Worm (Caenorhabditis elegans): Measurements from ENCODE around the gene T19C3.3.
A peak's percentile ranks its signal among the peaks of the same experiment; 100 is the strongest.

T19C3.3 gene

ce11 chrIII:595449-595848, 18.9 kb downstream of the T19C3.3 start:
- TF ChIP-seq nhr-12 (tag; optimal IDR thresholded peaks at IDR 0.05) (no peak), swsn-7 (tag; optimal IDR thresholded peaks at IDR 0.05) (no peak), hlh-4 (tag; optimal IDR thresholded peaks at IDR 0.05) (no peak), lin-35 (GFP tag; optimal IDR thresholded peaks at IDR 0.05) (no peak), hlh-17 (GFP tag; optimal IDR thresholded peaks at IDR 0.05; ENCODE audit: borderline replicate concordance) (no peak), snpc-4 (tag; optimal IDR thresholded peaks at IDR 0.05) (no peak), pax-3 (tag; optimal IDR thresholded peaks at IDR 0.05) (no peak), lir-3 (tag; optimal IDR thresholded peaks at IDR 0.05; ENCODE audit: poor library complexity) (no peak)

DNA sequence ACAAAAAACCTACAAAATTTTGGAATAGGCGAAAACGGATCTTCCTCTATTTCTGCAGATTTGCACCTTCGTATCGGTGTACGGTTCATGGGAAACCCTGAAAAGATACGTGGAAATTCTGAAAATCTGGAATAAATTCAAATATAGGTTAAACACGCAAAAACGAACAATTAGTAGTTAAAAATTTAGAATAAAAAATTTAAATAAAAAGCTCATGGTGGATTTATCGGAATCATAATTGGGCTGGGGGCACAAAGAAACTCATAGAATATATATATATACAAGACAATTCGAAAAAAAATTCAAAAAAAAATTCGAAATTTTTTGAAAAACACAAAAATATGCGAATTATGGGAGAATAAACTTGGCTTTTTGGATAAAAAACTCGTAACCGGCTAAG, 27.3 kb downstream of the T19C3.3 start, which contains the start of gene helq-1:
TSS of gene helq-1 (minus strand) at position 101 of the 400 bp plus-strand sequence.
- TF ChIP-seq swsn-7 (tag; optimal IDR thresholded peaks at IDR 0.05) (no peak), unc-130 (tag; optimal IDR thresholded peaks at IDR 0.05) (no peak), alr-1 (tag; optimal IDR thresholded peaks at IDR 0.05; ENCODE audit: borderline replicate concordance) (no peak)

DNA sequence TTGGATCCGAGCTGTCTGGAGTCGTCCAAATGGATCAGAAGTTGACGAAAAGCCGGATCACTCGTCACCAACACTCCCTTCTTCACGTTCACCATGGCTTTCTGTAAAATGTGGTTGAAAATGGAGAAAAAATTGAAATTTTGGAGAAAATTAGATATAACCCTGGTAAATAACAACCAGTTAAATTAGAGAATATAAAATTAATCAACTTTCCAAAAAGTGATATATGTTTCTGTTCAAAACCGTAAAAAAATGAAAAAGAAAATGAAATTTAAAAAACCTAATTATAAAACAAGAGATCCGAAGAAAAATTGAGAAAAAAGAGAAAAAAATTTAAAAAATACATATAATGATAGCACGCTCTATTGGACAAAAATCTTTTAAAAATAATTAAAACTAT, 36.9 kb downstream of the T19C3.3 start, which contains the start of gene gtf-2H5:
TSS of gene gtf-2H5 (minus strand) at position 101 of the 400 bp plus-strand sequence.
- no peak for TF ChIP-seq pqm-1 (tag; optimal IDR thresholded peaks at IDR 0.05)

DNA sequence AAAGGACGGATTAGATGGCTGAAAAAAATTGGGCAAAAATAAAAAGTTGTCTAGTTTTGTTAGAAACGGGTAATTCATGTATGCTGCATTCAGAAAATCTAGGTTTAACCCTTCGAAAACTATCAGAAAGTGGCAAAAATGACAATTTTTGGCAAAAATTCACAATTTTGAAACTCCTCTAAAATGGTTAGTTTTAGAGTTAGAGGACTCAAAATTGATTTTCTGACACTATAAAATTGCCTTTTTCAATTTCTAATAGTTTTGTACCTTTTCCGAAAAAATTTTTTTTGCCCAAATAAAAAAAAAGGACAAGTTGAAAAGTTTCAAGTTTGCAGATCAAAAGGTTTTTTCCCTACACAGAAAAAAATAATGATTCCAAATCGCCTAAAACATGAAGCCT, 37.8 kb downstream of the T19C3.3 start:
- TF ChIP-seq unc-86 (tag; optimal IDR thresholded peaks at IDR 0.05) = no peak
- no peak for TF ChIP-seq rnt-1 (tag; optimal IDR thresholded peaks at IDR 0.05)
- TF ChIP-seq fkh-10 (GFP tag; optimal IDR thresholded peaks at IDR 0.05) = no peak
- TF ChIP-seq nhr-47 (tag; optimal IDR thresholded peaks at IDR 0.05) = no peak

DNA sequence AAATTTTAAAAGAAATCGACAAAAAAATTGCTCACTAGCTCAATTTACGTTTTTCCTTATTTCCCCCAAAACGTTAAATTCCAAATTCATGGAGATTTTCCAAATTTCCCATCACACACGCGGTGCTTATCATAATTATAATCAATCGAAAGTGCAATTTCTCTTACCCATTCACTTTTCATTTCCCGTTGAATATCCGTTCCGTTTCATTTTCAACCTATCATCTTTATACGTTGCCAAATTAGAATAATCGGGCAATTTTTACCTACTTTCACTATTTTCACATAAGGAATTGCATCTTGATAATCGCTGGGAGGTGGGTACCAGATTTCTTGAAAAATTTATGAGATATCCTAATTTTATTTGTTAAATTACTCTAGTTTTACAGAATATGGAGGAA, 45.5 kb downstream of the T19C3.3 start:
- TF ChIP-seq ces-1 (GFP tag; optimal IDR thresholded peaks at IDR 0.05) = no peak
- no peak for TF ChIP-seq isw-1 (GFP tag; IDR thresholded peaks at IDR 0.05)
- TF ChIP-seq efl-3 (GFP tag; optimal IDR thresholded peaks at IDR 0.05) = no peak
- TF ChIP-seq blmp-1 (tag; optimal IDR thresholded peaks at IDR 0.05) = peak; percentile 85

DNA sequence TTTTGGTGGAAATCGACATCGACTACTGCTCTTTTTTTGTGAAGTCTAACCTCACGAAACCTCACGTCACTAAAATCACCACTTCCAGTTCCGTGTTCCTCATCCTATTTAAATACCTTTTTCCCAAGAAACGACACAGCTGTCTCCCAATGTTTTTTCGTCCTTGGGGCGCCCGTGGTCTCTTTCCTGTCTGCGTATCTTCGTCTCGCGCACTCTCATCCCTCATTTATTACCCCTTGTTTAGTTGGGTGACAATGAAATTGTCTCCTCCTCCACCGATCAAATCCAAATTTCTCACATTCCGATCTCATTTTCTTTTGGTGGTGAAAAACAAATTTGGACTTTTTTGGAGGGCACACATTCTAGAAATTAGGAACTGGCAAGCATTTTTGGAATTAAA, 49.6 kb downstream of the T19C3.3 start:
- TF ChIP-seq aha-1 (tag; optimal IDR thresholded peaks at IDR 0.05) = no peak
- no peak for TF ChIP-seq lin-39 (tag; optimal IDR thresholded peaks at IDR 0.05)
- no peak for TF ChIP-seq egl-13 (tag; optimal IDR thresholded peaks at IDR 0.05)
- TF ChIP-seq sup-37 (GFP tag; optimal IDR thresholded peaks at IDR 0.05) = no peak
- peak; percentile 51 for TF ChIP-seq mep-1 (tag; optimal IDR thresholded peaks at IDR 0.05)
- TF ChIP-seq dsc-1 (tag; optimal IDR thresholded peaks at IDR 0.05) = no peak
- no peak for TF ChIP-seq nhr-47 (tag; optimal IDR thresholded peaks at IDR 0.05)
- no peak for TF ChIP-seq alr-1 (tag; optimal IDR thresholded peaks at IDR 0.05; ENCODE audit: borderline replicate concordance)
- peak; percentile 1 for TF ChIP-seq nhr-71 (tag; optimal IDR thresholded peaks at IDR 0.05)
- no peak for TF ChIP-seq pqm-1 (tag; optimal IDR thresholded peaks at IDR 0.05)
- peak; percentile 41 for TF ChIP-seq snu-23 (GFP tag; optimal IDR thresholded peaks at IDR 0.05)
- no peak for TF ChIP-seq unc-86 (tag; optimal IDR thresholded peaks at IDR 0.05)
- peak; percentile 8 for TF ChIP-seq nhr-20 (tag; optimal IDR thresholded peaks at IDR 0.05)
- peak; percentile 76 for TF ChIP-seq lin-14 (GFP tag; optimal IDR thresholded peaks at IDR 0.05)
- TF ChIP-seq nhr-76 (tag; optimal IDR thresholded peaks at IDR 0.05) = no peak
- TF ChIP-seq lsy-2 (tag; optimal IDR thresholded peaks at IDR 0.05) = peak in 1 of 2 experiments; percentile 22
- TF ChIP-seq ceh-90 (tag; optimal IDR thresholded peaks at IDR 0.05) = no peak
- no peak for TF ChIP-seq nhr-84 (tag; optimal IDR thresholded peaks at IDR 0.05)
- no peak for TF ChIP-seq fkh-10 (GFP tag; optimal IDR thresholded peaks at IDR 0.05)
- TF ChIP-seq zag-1 (tag; optimal IDR thresholded peaks at IDR 0.05) = no peak
- TF ChIP-seq unc-98 (GFP tag; IDR thresholded peaks at IDR 0.05) = no peak
- no peak for TF ChIP-seq grh-1 (GFP tag; IDR thresholded peaks at IDR 0.05)
- no peak for TF ChIP-seq nhr-237 (tag; optimal IDR thresholded peaks at IDR 0.05)
- TF ChIP-seq rnt-1 (tag; optimal IDR thresholded peaks at IDR 0.05) = no peak
- peak in 1 of 2 experiments; percentile 26 for TF ChIP-seq mdl-1 (tag; optimal IDR thresholded peaks at IDR 0.05)
- no peak for TF ChIP-seq vab-15 (tag; optimal IDR thresholded peaks at IDR 0.05)
- TF ChIP-seq ztf-11 (tag; optimal IDR thresholded peaks at IDR 0.05) = no peak
- peak; percentile 88 for TF ChIP-seq nhr-85 (tag)
- no peak for TF ChIP-seq lin-13 (GFP tag; optimal IDR thresholded peaks at IDR 0.05)
- TF ChIP-seq C16A3.4 (tag; optimal IDR thresholded peaks at IDR 0.05) = no peak
